Fruit fly (Drosophila melanogaster): ENCODE data around the gene CG9452.
A peak's percentile ranks its signal among the peaks of the same experiment; 100 is the strongest.
"Not testable (repeated sequence)": the region's sequence is repeated elsewhere in the genome, so short reads cannot be mapped to it uniquely, and the experiment has no call there.

CG9452 gene

dm6 chr3L:19494954-19495353 is 8.7 kb downstream of the CG9452 start:
- TF ChIP-seq OdsH (GFP tag; optimal IDR thresholded peaks at IDR 0.05): no peak
- TF ChIP-seq br (GFP tag; optimal IDR thresholded peaks at IDR 0.05): no peak

- TF ChIP-seq sage (GFP tag; optimal IDR thresholded peaks at IDR 0.05); Dfd (GFP tag; optimal IDR thresholded peaks at IDR 0.05); dl (GFP tag; optimal IDR thresholded peaks at IDR 0.05; ENCODE audit: insufficient read depth in 1 of 2, partially characterized antibody in 2 of 2): not testable (repeated sequence)
These were observed 16.4 kb downstream of the CG9452 start, which contains the start of gene CG32212 for dm6 chr3L:19487260-19487659. CG32212 (plus strand) TSS chr3L:19487560.

dm6 chr3L:19486398-19486797 is 17.3 kb downstream of the CG9452 start, which contains the start of gene brv1:
brv1 (minus strand) TSS chr3L:19486498.
- no peak for TF ChIP-seq dsf (GFP tag; optimal IDR thresholded peaks at IDR 0.05; ENCODE audit: borderline replicate concordance)

- peak; percentile 55 for TF ChIP-seq Myc (optimal IDR thresholded peaks at IDR 0.05)
- no peak for TF ChIP-seq sv (GFP tag; optimal IDR thresholded peaks at IDR 0.05)
- TF ChIP-seq dl (GFP tag; optimal IDR thresholded peaks at IDR 0.05; ENCODE audit: insufficient read depth in 1 of 2, partially characterized antibody in 2 of 2): peak in 1 of 2 experiments; percentile 42
- peak; percentile 94 for TF ChIP-seq Dif (GFP tag; optimal IDR thresholded peaks at IDR 0.05; ENCODE audit: partially characterized antibody)
- no peak for TF ChIP-seq foxo (GFP tag; optimal IDR thresholded peaks at IDR 0.05)
- TF ChIP-seq rgr (GFP tag; optimal IDR thresholded peaks at IDR 0.05): no peak
- TF ChIP-seq Vsx2 (GFP tag; optimal IDR thresholded peaks at IDR 0.05; ENCODE audit: partially characterized antibody): peak; percentile 70
- TF ChIP-seq Abd-B (GFP tag; optimal IDR thresholded peaks at IDR 0.05): no peak
These were observed 20.7 kb downstream of the CG9452 start for dm6 chr3L:19483007-19483406.

- TF ChIP-seq Rel (GFP tag; optimal IDR thresholded peaks at IDR 0.05) (no peak), Rel (tag; optimal IDR thresholded peaks at IDR 0.05) (no peak), Hr83 (GFP tag; optimal IDR thresholded peaks at IDR 0.05; ENCODE audit: poor library complexity, severe bottlenecking) (no peak), Vsx2 (GFP tag; optimal IDR thresholded peaks at IDR 0.05; ENCODE audit: partially characterized antibody) (no peak), sv (GFP tag; optimal IDR thresholded peaks at IDR 0.05) (no peak)
These were observed 21.7 kb downstream of the CG9452 start for dm6 chr3L:19482014-19482413.

- TF ChIP-seq jim (GFP tag; optimal IDR thresholded peaks at IDR 0.05) (peak; percentile 53), dl (GFP tag; optimal IDR thresholded peaks at IDR 0.05; ENCODE audit: insufficient read depth in 1 of 2, partially characterized antibody in 2 of 2) (no peak), br (GFP tag; optimal IDR thresholded peaks at IDR 0.05) (no peak), Rel (GFP tag; optimal IDR thresholded peaks at IDR 0.05) (no peak), Rel (tag; optimal IDR thresholded peaks at IDR 0.05) (peak; percentile 62), Dfd (GFP tag; optimal IDR thresholded peaks at IDR 0.05) (no peak)
These were observed 22.5 kb downstream of the CG9452 start for dm6 chr3L:19481209-19481608.

dm6 chr3L:19475478-19475877 is 28.2 kb downstream of the CG9452 start, which contains the start of the genes CG18294 and CG32213:
CG18294 (minus strand) TSS chr3L:19475578.
CG32213 (plus strand) TSS chr3L:19475839.
- TF ChIP-seq Hnf4 (GFP tag; optimal IDR thresholded peaks at IDR 0.05); dl (GFP tag; optimal IDR thresholded peaks at IDR 0.05; ENCODE audit: insufficient read depth in 1 of 2, partially characterized antibody in 2 of 2); tai (GFP tag; optimal IDR thresholded peaks at IDR 0.05): not testable (repeated sequence)

- not testable (repeated sequence) for TF ChIP-seq Mio, CG9705, sv (GFP tag; optimal IDR thresholded peaks at IDR 0.05)
These were observed 31.5 kb downstream of the CG9452 start, which contains the start of the genes 825-Oak and CG12519 for dm6 chr3L:19472128-19472527. 825-Oak (minus strand) TSS chr3L:19472228. CG12519 (plus strand) TSS chr3L:19472491.

dm6 chr3L:19466979-19467378 is 36.7 kb downstream of the CG9452 start, which contains the start of the genes CG14096 and CG32214:
CG14096 (minus strand) TSS chr3L:19467079.
CG32214 (plus strand) TSS chr3L:19467346.
- TF ChIP-seq woc (GFP tag; optimal IDR thresholded peaks at IDR 0.05); CG9705 (GFP tag; optimal IDR thresholded peaks at IDR 0.05); Hr83 (GFP tag; optimal IDR thresholded peaks at IDR 0.05; ENCODE audit: poor library complexity, severe bottlenecking): not testable (repeated sequence)

Data from whole organism, wandering third instar larva.